Worm (Caenorhabditis elegans) whole organism, L2 larva: Measurements from ENCODE around the gene aptf-3.

Experiments
- F13H6.1 ChIP-seq: sonication (generic microtip); optimal IDR thresholded peaks from 2 replicates; lab custom pipeline; 2016; ENCODE audit warnings: missing genetic modification characterization, missing compliant biosample characterization
- ZK546.5 ChIP-seq: sonication (generic microtip); optimal IDR thresholded peaks from 2 replicates; lab custom pipeline; 2017; ENCODE audit warnings: missing biosample characterization, missing genetic modification characterization
- aly-2 ChIP-seq: fragments of 150-350 bp; optimal IDR thresholded peaks from 2 replicates; lab custom pipeline; 2014; ENCODE audit warnings: missing biosample characterization, missing genetic modification characterization
- dmd-4 ChIP-seq: sonication (generic microtip); optimal IDR thresholded peaks from 2 replicates; lab custom pipeline; 2017; ENCODE audit warnings: missing biosample characterization, missing genetic modification characterization
- egl-27 ChIP-seq: sonication (generic microtip); optimal IDR thresholded peaks from 3 replicates; lab custom pipeline; 2017; ENCODE audit warnings: missing biosample characterization, missing genetic modification reagents, missing genetic modification characterization
- lin-39 ChIP-seq: fragments of 150-350 bp; optimal IDR thresholded peaks from 2 replicates; lab custom pipeline; 2014; ENCODE audit warnings: missing biosample characterization, missing genetic modification reagents, missing genetic modification characterization
- mdl-1 ChIP-seq, 2 experiments: fragments of 150-350 bp in 1 of 2; sonication (generic microtip) in 1 of 2; optimal IDR thresholded peaks; 2 replicates each; lab custom pipeline; 2017; ENCODE audit warnings: missing biosample characterization in 2 of 2, missing genetic modification characterization in 2 of 2
- nhr-10 ChIP-seq: sonication (generic microtip); optimal IDR thresholded peaks from 2 replicates; lab custom pipeline; 2017; ENCODE audit warnings: missing biosample characterization, missing genetic modification characterization
- nhr-12 ChIP-seq: fragments of 150-350 bp; optimal IDR thresholded peaks from 2 replicates; lab custom pipeline; 2014; ENCODE audit warnings: missing biosample characterization, missing genetic modification characterization
- nhr-23 ChIP-seq: fragments of 150-350 bp; optimal IDR thresholded peaks from 2 replicates; lab custom pipeline; 2014; ENCODE audit warnings: missing biosample characterization, missing genetic modification reagents, missing genetic modification characterization
- peb-1 ChIP-seq: fragments of 150-350 bp; optimal IDR thresholded peaks from 2 replicates; lab custom pipeline; 2014; ENCODE audit warnings: missing biosample characterization, missing genetic modification characterization
- skn-1 ChIP-seq: sonication (generic microtip); optimal IDR thresholded peaks from 2 replicates; lab custom pipeline; 2017; ENCODE audit warnings: missing biosample characterization, missing genetic modification characterization
- unc-39 ChIP-seq: fragments of 150-350 bp; optimal IDR thresholded peaks from 2 replicates; lab custom pipeline; 2014; ENCODE audit warnings: missing biosample characterization, missing genetic modification characterization
- ztf-11 ChIP-seq: sonication (generic microtip); optimal IDR thresholded peaks from 2 replicates; lab custom pipeline; 2017; ENCODE audit warnings: missing biosample characterization, missing genetic modification characterization

DNA sequence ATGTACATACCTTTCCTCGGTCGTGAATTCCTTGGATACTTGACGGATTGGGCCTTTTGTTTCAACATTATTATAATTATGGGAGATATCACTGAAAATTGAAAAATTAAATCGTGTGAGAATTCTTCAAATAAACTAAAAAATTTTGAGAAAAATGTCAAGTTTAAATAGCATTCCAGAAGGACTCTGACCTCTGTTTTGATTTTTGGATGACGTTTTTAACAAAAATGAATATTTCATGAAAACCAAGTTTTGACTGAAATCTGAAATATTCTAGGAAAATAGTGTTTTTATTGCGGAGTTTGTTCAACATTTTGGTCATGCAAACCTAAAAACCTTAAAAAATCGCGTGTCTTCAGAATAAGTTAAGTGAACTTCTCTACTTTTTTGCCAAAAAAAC lies 37.8 kb upstream of the aptf-3 start, which contains the start of gene glb-27:
- TF ChIP-seq dmd-4 (tag; lab: Kevin White, UChicago) (no peak), mdl-1 (tag; optimal IDR thresholded peaks at IDR 0.05; lab: Kevin White, UChicago) (no peak), ZK546.5 (no peak), aly-2 (tag; lab: Kevin White, UChicago) (no peak), unc-39 (tag; lab: Kevin White, UChicago) (no peak), skn-1 (no peak), lin-39 (no peak), ztf-11 (tag; lab: Kevin White, UChicago) (no peak), F13H6.1 (no peak), nhr-10 (tag; lab: Kevin White, UChicago) (no peak), egl-27 (no peak), peb-1 (tag; lab: Kevin White, UChicago) (no peak), nhr-23 (tag; lab: Kevin White, UChicago) (no peak), nhr-12 (tag; lab: Kevin White, UChicago) (no peak)
